Fruit fly (Drosophila melanogaster): ENCODE data around the gene MICU1.
A peak's percentile ranks its signal among the peaks of the same experiment; 100 is the strongest.

The MICU1 gene

DNA sequence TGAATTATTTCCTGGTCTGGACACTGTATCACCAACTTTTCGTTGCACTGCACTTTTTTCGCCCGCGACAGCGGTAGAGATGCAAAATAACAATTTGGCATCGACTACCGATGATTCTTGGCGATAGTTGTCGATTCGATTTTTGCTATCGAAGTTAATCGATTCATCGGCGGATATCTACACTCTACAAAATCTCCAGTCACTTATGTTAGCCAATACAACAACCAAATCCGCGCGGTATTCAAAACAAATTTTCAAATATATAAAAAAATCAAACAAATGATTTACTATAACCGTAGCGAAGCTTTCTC lies 22.1 kb downstream of the MICU1 start, which contains the start of gene CG4502 (continued):
- no peak for TF ChIP-seq wek (GFP tag; optimal IDR thresholded peaks at IDR 0.05)
- no peak for TF ChIP-seq CG4328 (GFP tag; optimal IDR thresholded peaks at IDR 0.05)
- TF ChIP-seq ind (GFP tag; optimal IDR thresholded peaks at IDR 0.05), result no peak
- no peak for TF ChIP-seq Asciz (GFP tag; optimal IDR thresholded peaks at IDR 0.05)
- TF ChIP-seq CG9215 (GFP tag; IDR thresholded peaks at IDR 0.05), result no peak
- TF ChIP-seq fru (optimal IDR thresholded peaks at IDR 0.05), result no peak
- TF ChIP-seq CG17385 (GFP tag; optimal IDR thresholded peaks at IDR 0.05), result no peak
- no peak for TF ChIP-seq seq (GFP tag; IDR thresholded peaks at IDR 0.05)
- no peak for TF ChIP-seq psq (GFP tag; optimal IDR thresholded peaks at IDR 0.05)
- no peak for TF ChIP-seq fd3F (GFP tag; optimal IDR thresholded peaks at IDR 0.05)
- TF ChIP-seq eyg (GFP tag; optimal IDR thresholded peaks at IDR 0.05), result no peak
- no peak for TF ChIP-seq CG10462 (GFP tag; optimal IDR thresholded peaks at IDR 0.05)
- TF ChIP-seq Scr (GFP tag; IDR thresholded peaks at IDR 0.05; ENCODE audit: partially characterized antibody), result peak; percentile 98
- peak; percentile 28 for TF ChIP-seq Nf-YC (tag; optimal IDR thresholded peaks at IDR 0.05)
- no peak for TF ChIP-seq da (GFP tag; optimal IDR thresholded peaks at IDR 0.05)
- TF ChIP-seq zf30C (GFP tag; optimal IDR thresholded peaks at IDR 0.05), result peak; percentile 98
- TF ChIP-seq run (tag; optimal IDR thresholded peaks at IDR 0.05), result no peak
- TF ChIP-seq gt (GFP tag; IDR thresholded peaks at IDR 0.05), result no peak
- no peak for TF ChIP-seq trh (GFP tag; optimal IDR thresholded peaks at IDR 0.05)
- peak; percentile 100 for TF ChIP-seq amos (GFP tag; IDR thresholded peaks at IDR 0.05; ENCODE audit: partially characterized antibody)
- no peak for TF ChIP-seq CG8089 (GFP tag; optimal IDR thresholded peaks at IDR 0.05)
- TF ChIP-seq schlank (tag; optimal IDR thresholded peaks at IDR 0.05), result no peak
- TF ChIP-seq ewg (GFP tag; optimal IDR thresholded peaks at IDR 0.05), result no peak
- no peak for TF ChIP-seq H2.0 (GFP tag; IDR thresholded peaks at IDR 0.05)
- TF ChIP-seq knrl (GFP tag; IDR thresholded peaks at IDR 0.05; ENCODE audit: partially characterized antibody), result peak; percentile 99
- no peak for TF ChIP-seq Spps (tag; optimal IDR thresholded peaks at IDR 0.05)
- no peak for TF ChIP-seq corto (GFP tag; optimal IDR thresholded peaks at IDR 0.05)
- TF ChIP-seq CG4707 (GFP tag; optimal IDR thresholded peaks at IDR 0.05), result no peak
- no peak for TF ChIP-seq CG17912 (GFP tag; optimal IDR thresholded peaks at IDR 0.05)
- no peak for TF ChIP-seq exex (tag; optimal IDR thresholded peaks at IDR 0.05)
- TF ChIP-seq CG14860 (GFP tag; IDR thresholded peaks at IDR 0.05; ENCODE audit: partially characterized antibody), result peak; percentile 99
- TF ChIP-seq Xrp1 (GFP tag; IDR thresholded peaks at IDR 0.05), result peak; percentile 23; the same call in 1 of the 2 replicates
- peak; percentile 74 for TF ChIP-seq CG3995 (GFP tag; optimal IDR thresholded peaks at IDR 0.05)
- peak; percentile 55 for TF ChIP-seq CG12299 (tag; optimal IDR thresholded peaks at IDR 0.05)
- no peak for TF ChIP-seq h (optimal IDR thresholded peaks at IDR 0.05)
- TF ChIP-seq CG16813 (GFP tag; IDR thresholded peaks at IDR 0.05; ENCODE audit: partially characterized antibody), result peak; percentile 99
- TF ChIP-seq CG10267 (tag; optimal IDR thresholded peaks at IDR 0.05), result peak; percentile 64
- no peak for TF ChIP-seq CG31388 (GFP tag; optimal IDR thresholded peaks at IDR 0.05)
- TF ChIP-seq trem (tag; optimal IDR thresholded peaks at IDR 0.05), result peak; percentile 75
- peak; percentile 41 for TF ChIP-seq CG15601 (tag; optimal IDR thresholded peaks at IDR 0.05)
- TF ChIP-seq D19A (tag; optimal IDR thresholded peaks at IDR 0.05), result no peak
- no peak for TF ChIP-seq scrt (GFP tag; optimal IDR thresholded peaks at IDR 0.05)
- 0 out of 2 replicates have a peak, but pooled peaks have one; percentile 8 for TF ChIP-seq onecut (GFP tag; IDR thresholded peaks at IDR 0.05)
- TF ChIP-seq CG3838 (GFP tag; optimal IDR thresholded peaks at IDR 0.05), result no peak
- TF ChIP-seq jigr1 (GFP tag; IDR thresholded peaks at IDR 0.05), result no peak
- no peak for TF ChIP-seq CG4854 (GFP tag; optimal IDR thresholded peaks at IDR 0.05)
- TF ChIP-seq CG7372 (GFP tag; IDR thresholded peaks at IDR 0.05), result no peak
- peak; percentile 38 for TF ChIP-seq CG2712 (tag; optimal IDR thresholded peaks at IDR 0.05)
- TF ChIP-seq chm (GFP tag; IDR thresholded peaks at IDR 0.05), result no peak
- no peak for TF ChIP-seq en (GFP tag; optimal IDR thresholded peaks at IDR 0.05)
- no peak for TF ChIP-seq dati (GFP tag; IDR thresholded peaks at IDR 0.05)
- TF ChIP-seq unpg (GFP tag; optimal IDR thresholded peaks at IDR 0.05), result peak; percentile 6
- peak; percentile 45 for TF ChIP-seq CrebB (tag; optimal IDR thresholded peaks at IDR 0.05)
